Worm (Caenorhabditis elegans): ENCODE results near the gene ZK1240.11.

ce11 chrII:2312747-2313146 is 12.3 kb upstream of the ZK1240.11 start, which contains the start of the genes trim-21 and B0281.1:
- TF ChIP-seq lin-1 (GFP tag; IDR thresholded peaks at IDR 0.05) (no peak), snpc-4 (tag; optimal IDR thresholded peaks at IDR 0.05) (no peak), ZK546.5 (tag; optimal IDR thresholded peaks at IDR 0.05) (no peak), ctbp-1 (GFP tag; IDR thresholded peaks at IDR 0.05) (no peak), nhr-237 (tag; optimal IDR thresholded peaks at IDR 0.05) (no peak), fos-1 (tag; optimal IDR thresholded peaks at IDR 0.05) (no peak), lin-13 (GFP tag; optimal IDR thresholded peaks at IDR 0.05) (no peak), unc-62 (GFP tag; optimal IDR thresholded peaks at IDR 0.05 in 1 of 2) (no peak), unc-62 (tag; optimal IDR thresholded peaks at IDR 0.05) (no peak), T20F7.1 (GFP tag; optimal IDR thresholded peaks at IDR 0.05) (no peak), pha-4 (GFP tag; IDR thresholded peaks at IDR 0.05) (no peak), pha-4 (tag; optimal IDR thresholded peaks at IDR 0.05) (no peak), ama-1 (optimal IDR thresholded peaks at IDR 0.05) (no peak), lin-39 (tag; optimal IDR thresholded peaks at IDR 0.05) (no peak), daf-12 (tag; optimal IDR thresholded peaks at IDR 0.05) (no peak), hmg-1.1 (GFP tag; IDR thresholded peaks at IDR 0.05) (no peak)
